Worm (Caenorhabditis elegans) whole organism, midembryonic: ENCODE data around the gene F55G11.10.

Experiments
- T22C8.4 ChIP-seq: fragments of 200-800 bp; sonication (Bioruptor generic); IDR thresholded peaks from 2 replicates; pipeline ENCODE4 v1.3.6; 2022; ENCODE audit warnings: missing genetic modification characterization, missing compliant biosample characterization
- cog-1 ChIP-seq: sonication (generic microtip); optimal IDR thresholded peaks from 2 replicates; lab custom pipeline; 2016; ENCODE audit warnings: missing genetic modification characterization, missing compliant biosample characterization
- flt-1 ChIP-seq: fragments of 200-800 bp; sonication (Bioruptor generic); IDR thresholded peaks from 2 replicates; pipeline ENCODE4 v1.3.6; 2022; ENCODE audit warnings: missing genetic modification characterization, missing compliant biosample characterization
- klf-2 ChIP-seq: fragments of 200-800 bp; sonication (Bioruptor generic); conservative IDR thresholded peaks from 2 replicates; pipeline ENCODE4 v1.3.6; 2022; ENCODE audit warnings: missing genetic modification reagents, missing genetic modification characterization, missing compliant biosample characterization
- med-1 ChIP-seq: sonication (generic microtip); optimal IDR thresholded peaks from 2 replicates; lab custom pipeline; 2017; ENCODE audit warnings: missing genetic modification characterization, mild to moderate bottlenecking, missing compliant biosample characterization, antibody characterized with exemption, missing genetic modification reagents; ENCODE audit not compliant: insufficient read depth
- ref-1 ChIP-seq: fragments of 200-800 bp; sonication (Bioruptor generic); conservative IDR thresholded peaks from 2 replicates; pipeline ENCODE4 v1.3.6; 2022; ENCODE audit warnings: missing genetic modification reagents, missing genetic modification characterization, missing compliant biosample characterization
- tab-1 ChIP-seq: fragments of 200-800 bp; sonication (Bioruptor generic); IDR thresholded peaks from 2 replicates; pipeline ENCODE4 v1.3.6; 2022; ENCODE audit warnings: missing genetic modification characterization, missing compliant biosample characterization
- ztf-23 ChIP-seq: fragments of 200-800 bp; sonication (Bioruptor generic); IDR thresholded peaks from 2 replicates; pipeline ENCODE4 v1.3.6; 2022; ENCODE audit warnings: missing genetic modification reagents, missing genetic modification characterization, missing compliant biosample characterization
- ztf-29 ChIP-seq: fragments of 200-800 bp; sonication (Bioruptor generic); IDR thresholded peaks from 2 replicates; pipeline ENCODE4 v1.3.6; 2022; ENCODE audit warnings: missing genetic modification reagents, missing genetic modification characterization, missing compliant biosample characterization

F55G11.10 gene

ce11 chrIV:12948470-12948869 lies at the start of gene F55G11.10:
Gene F55G11.10, plus strand, starts transcription at chrIV:12948770.
- TF ChIP-seq med-1 (GFP tag; lab: Kevin White, UChicago) (no peak), ref-1 (GFP tag; lab: Robert Waterston, UW) (no peak), ztf-23 (GFP tag; lab: Robert Waterston, UW) (no peak)

ce11 chrIV:12898823-12899222 lies 49.7 kb upstream of the F55G11.10 start:
- TF ChIP-seq T22C8.4 (GFP tag; lab: Robert Waterston, UW) (no peak), flt-1 (GFP tag; lab: Robert Waterston, UW) (no peak), med-1 (GFP tag; lab: Kevin White, UChicago) (no peak), cog-1 (tag; lab: Kevin White, UChicago) (no peak), tab-1 (GFP tag; lab: Robert Waterston, UW) (no peak), ztf-29 (GFP tag; lab: Robert Waterston, UW) (no peak), klf-2 (GFP tag; lab: Robert Waterston, UW) (no peak), ztf-23 (GFP tag; lab: Robert Waterston, UW) (no peak), ref-1 (GFP tag; lab: Robert Waterston, UW) (no peak)

ce11 chrIV:12899392-12899791 lies 49.2 kb upstream of the F55G11.10 start, which contains the start of gene K08D8.9:
Gene K08D8.9, plus strand, starts transcription at chrIV:12899692.
- TF ChIP-seq cog-1 (tag; lab: Kevin White, UChicago) (no peak), ztf-29 (GFP tag; lab: Robert Waterston, UW) (no peak), med-1 (GFP tag; lab: Kevin White, UChicago) (no peak)

- TF ChIP-seq med-1 (GFP tag; lab: Kevin White, UChicago) (no peak), klf-2 (GFP tag; lab: Robert Waterston, UW) (no peak), cog-1 (tag; lab: Kevin White, UChicago) (no peak), tab-1 (GFP tag; lab: Robert Waterston, UW) (no peak), ztf-23 (GFP tag; lab: Robert Waterston, UW) (no peak), T22C8.4 (GFP tag; lab: Robert Waterston, UW) (no peak), flt-1 (GFP tag; lab: Robert Waterston, UW) (no peak), ztf-29 (GFP tag; lab: Robert Waterston, UW) (no peak), ref-1 (GFP tag; lab: Robert Waterston, UW) (no peak)
Measured at ce11 chrIV:12900267-12900666, 48.3 kb upstream of the F55G11.10 start, which contains the start of gene K08D8.10. Gene K08D8.10, plus strand, starts transcription at chrIV:12900567.

- TF ChIP-seq ztf-23 (GFP tag; lab: Robert Waterston, UW), result no peak
- no peak for TF ChIP-seq tab-1 (GFP tag; lab: Robert Waterston, UW)
- no peak for TF ChIP-seq cog-1 (tag; lab: Kevin White, UChicago)
Measured at ce11 chrIV:12901602-12902001, 47.0 kb upstream of the F55G11.10 start.

ce11 chrIV:12902430-12903110 lies 46.0 kb upstream of the F55G11.10 start, which contains the start of gene K08D8.2:
Gene K08D8.2, plus strand, starts transcription at chrIV:12903060.
- TF ChIP-seq ztf-23 (GFP tag; lab: Robert Waterston, UW) (no peak), T22C8.4 (GFP tag; lab: Robert Waterston, UW) (no peak), cog-1 (tag; lab: Kevin White, UChicago) (no peak), med-1 (GFP tag; lab: Kevin White, UChicago) (no peak), klf-2 (GFP tag; lab: Robert Waterston, UW) (no peak), tab-1 (GFP tag; lab: Robert Waterston, UW) (no peak)

- TF ChIP-seq tab-1 (GFP tag; lab: Robert Waterston, UW) (no peak), cog-1 (tag; lab: Kevin White, UChicago) (no peak), ztf-23 (GFP tag; lab: Robert Waterston, UW) (no peak), flt-1 (GFP tag; lab: Robert Waterston, UW) (no peak), ref-1 (GFP tag; lab: Robert Waterston, UW) (no peak), med-1 (GFP tag; lab: Kevin White, UChicago) (no peak), ztf-29 (GFP tag; lab: Robert Waterston, UW) (no peak), T22C8.4 (GFP tag; lab: Robert Waterston, UW) (no peak), klf-2 (GFP tag; lab: Robert Waterston, UW) (no peak)
Measured at ce11 chrIV:12903687-12904086, 44.9 kb upstream of the F55G11.10 start.

ce11 chrIV:12906529-12906928 lies 42.0 kb upstream of the F55G11.10 start, which contains the start of gene K08D8.3:
Gene K08D8.3, minus strand, starts transcription at chrIV:12906659.
- no peak for TF ChIP-seq klf-2 (GFP tag; lab: Robert Waterston, UW)
- no peak for TF ChIP-seq cog-1 (tag; lab: Kevin White, UChicago)
- no peak for TF ChIP-seq ztf-23 (GFP tag; lab: Robert Waterston, UW)
- TF ChIP-seq ztf-29 (GFP tag; lab: Robert Waterston, UW), result no peak
- no peak for TF ChIP-seq med-1 (GFP tag; lab: Kevin White, UChicago)
- no peak for TF ChIP-seq flt-1 (GFP tag; lab: Robert Waterston, UW)
- TF ChIP-seq T22C8.4 (GFP tag; lab: Robert Waterston, UW), result no peak
- TF ChIP-seq tab-1 (GFP tag; lab: Robert Waterston, UW), result no peak
- TF ChIP-seq ref-1 (GFP tag; lab: Robert Waterston, UW), result no peak

ce11 chrIV:12909871-12910270 lies 38.7 kb upstream of the F55G11.10 start, which contains the start of gene K08D8.4:
Gene K08D8.4, minus strand, starts transcription at chrIV:12909998.
- TF ChIP-seq ztf-29 (GFP tag; lab: Robert Waterston, UW), result no peak
- no peak for TF ChIP-seq cog-1 (tag; lab: Kevin White, UChicago)
- TF ChIP-seq flt-1 (GFP tag; lab: Robert Waterston, UW), result no peak
- no peak for TF ChIP-seq klf-2 (GFP tag; lab: Robert Waterston, UW)
- TF ChIP-seq ztf-23 (GFP tag; lab: Robert Waterston, UW), result no peak
- TF ChIP-seq T22C8.4 (GFP tag; lab: Robert Waterston, UW), result no peak
- TF ChIP-seq tab-1 (GFP tag; lab: Robert Waterston, UW), result no peak
- TF ChIP-seq med-1 (GFP tag; lab: Kevin White, UChicago), result no peak
- TF ChIP-seq ref-1 (GFP tag; lab: Robert Waterston, UW), result no peak
